Worm (Caenorhabditis elegans): Measurements from ENCODE around the gene Y38H6C.21.

DNA sequence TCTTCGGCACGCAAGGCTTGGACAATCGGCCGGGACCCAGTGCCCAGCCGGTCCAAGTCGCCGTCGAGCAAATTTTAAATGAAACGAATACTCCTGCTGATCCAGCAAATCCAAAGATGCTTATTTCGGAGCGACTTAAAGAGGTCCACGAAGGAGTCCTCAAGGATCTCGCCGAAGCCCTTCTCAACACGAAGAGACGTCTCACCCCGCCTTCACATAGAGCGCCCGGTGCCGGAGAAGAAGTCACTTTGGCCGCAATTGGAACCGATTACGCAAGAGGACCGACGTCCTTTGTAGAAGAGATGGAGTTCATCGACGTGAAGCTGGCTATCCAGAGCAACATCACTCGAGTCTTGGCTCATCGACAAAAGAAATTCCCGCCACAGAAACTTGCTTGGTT is 45.6 kb downstream of the Y38H6C.21 start:
- TF ChIP-seq lin-35 (GFP tag; optimal IDR thresholded peaks at IDR 0.05) = no peak
- no peak for TF ChIP-seq K11D2.4 (GFP tag; IDR thresholded peaks at IDR 0.05)
- TF ChIP-seq F37B4.10 (GFP tag; IDR thresholded peaks at IDR 0.05) = no peak
